Worm (Caenorhabditis elegans): ENCODE results near the gene Y56A3A.6.
A peak's percentile ranks its signal among the peaks of the same experiment; 100 is the strongest.

Y56A3A.6 gene

DNA sequence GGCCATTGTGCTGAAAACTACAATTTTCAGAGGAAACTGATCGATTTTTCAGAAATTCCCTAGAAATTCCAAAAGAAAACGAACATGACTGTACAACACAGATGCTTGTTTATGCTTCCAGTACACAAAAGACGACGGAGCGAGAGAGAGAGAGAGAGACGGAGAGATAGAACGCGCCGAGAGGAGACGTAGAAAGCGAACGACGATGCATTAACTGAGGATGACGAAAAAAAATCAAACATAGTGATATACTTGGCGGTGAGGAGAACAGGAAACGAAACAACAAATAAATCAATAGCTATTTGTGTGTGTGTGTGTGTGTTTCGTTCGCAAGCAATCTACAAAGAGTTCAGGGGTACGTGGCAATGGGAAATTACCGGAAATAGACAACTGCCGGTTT is 43.8 kb downstream of the Y56A3A.6 start (continued):
- no peak for TF ChIP-seq aly-2 (tag; optimal IDR thresholded peaks at IDR 0.05)
- no peak for TF ChIP-seq nhr-84 (tag; optimal IDR thresholded peaks at IDR 0.05)

DNA sequence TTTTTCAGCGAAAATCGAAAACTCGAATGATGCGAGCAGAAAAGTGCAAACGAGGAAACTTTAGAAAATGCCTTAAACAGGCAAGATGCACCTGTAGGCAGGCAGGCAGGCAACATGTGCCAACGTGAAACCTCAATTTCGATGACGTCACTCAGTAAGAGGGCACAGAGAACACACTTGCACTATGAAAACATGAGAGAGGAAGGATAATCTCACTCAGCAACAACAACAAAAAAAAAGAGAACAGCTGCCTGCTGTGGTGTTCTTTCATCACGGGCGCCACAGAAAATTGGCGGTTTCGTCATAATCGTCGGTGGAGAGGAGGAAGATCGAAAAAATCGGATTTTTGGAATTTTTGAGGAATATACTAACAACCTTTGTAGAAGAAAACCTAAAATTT is 44.4 kb downstream of the Y56A3A.6 start:
- peak; percentile 15 for TF ChIP-seq nhr-71 (tag; optimal IDR thresholded peaks at IDR 0.05)
- peak; percentile 35 for TF ChIP-seq rnt-1 (tag; optimal IDR thresholded peaks at IDR 0.05)
- TF ChIP-seq mdl-1 (tag; optimal IDR thresholded peaks at IDR 0.05) = peak in 1 of 2 experiments; percentile 16
- TF ChIP-seq ceh-88 (GFP tag; IDR thresholded peaks at IDR 0.05) = no peak
- peak; percentile 27 for TF ChIP-seq lin-14 (GFP tag; optimal IDR thresholded peaks at IDR 0.05)
- no peak for TF ChIP-seq ets-5 (GFP tag; IDR thresholded peaks at IDR 0.05)
- TF ChIP-seq nhr-19 (GFP tag; conservative IDR thresholded peaks at IDR 0.05) = peak; percentile 38; the same call in 1 of the 2 replicates

DNA sequence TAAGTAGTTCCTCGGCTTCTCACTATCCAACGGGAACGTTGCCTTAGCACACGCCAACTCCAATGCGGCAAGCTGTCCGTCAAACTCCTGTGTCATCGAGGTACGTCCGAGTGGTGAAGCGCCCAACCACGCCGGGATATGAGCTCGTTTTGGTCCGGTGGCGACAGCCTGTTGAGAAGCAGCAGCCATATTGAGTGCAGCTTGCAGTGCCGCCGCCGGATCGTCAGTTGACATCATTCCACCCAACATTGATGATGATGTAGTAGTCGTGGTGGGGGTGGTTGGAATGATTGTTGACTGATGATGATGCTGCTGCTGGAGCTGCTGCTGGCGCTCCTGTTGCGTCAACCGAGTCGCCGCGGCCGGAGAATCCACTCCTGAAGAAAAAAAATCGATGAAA is 45.2 kb downstream of the Y56A3A.6 start:
- TF ChIP-seq pqm-1 (tag; optimal IDR thresholded peaks at IDR 0.05) (no peak), efl-1 (optimal IDR thresholded peaks at IDR 0.05) (no peak), efl-1 (GFP tag; optimal IDR thresholded peaks at IDR 0.05 in 1 of 2) (peak in 1 of 2 experiments; percentile 31)

DNA sequence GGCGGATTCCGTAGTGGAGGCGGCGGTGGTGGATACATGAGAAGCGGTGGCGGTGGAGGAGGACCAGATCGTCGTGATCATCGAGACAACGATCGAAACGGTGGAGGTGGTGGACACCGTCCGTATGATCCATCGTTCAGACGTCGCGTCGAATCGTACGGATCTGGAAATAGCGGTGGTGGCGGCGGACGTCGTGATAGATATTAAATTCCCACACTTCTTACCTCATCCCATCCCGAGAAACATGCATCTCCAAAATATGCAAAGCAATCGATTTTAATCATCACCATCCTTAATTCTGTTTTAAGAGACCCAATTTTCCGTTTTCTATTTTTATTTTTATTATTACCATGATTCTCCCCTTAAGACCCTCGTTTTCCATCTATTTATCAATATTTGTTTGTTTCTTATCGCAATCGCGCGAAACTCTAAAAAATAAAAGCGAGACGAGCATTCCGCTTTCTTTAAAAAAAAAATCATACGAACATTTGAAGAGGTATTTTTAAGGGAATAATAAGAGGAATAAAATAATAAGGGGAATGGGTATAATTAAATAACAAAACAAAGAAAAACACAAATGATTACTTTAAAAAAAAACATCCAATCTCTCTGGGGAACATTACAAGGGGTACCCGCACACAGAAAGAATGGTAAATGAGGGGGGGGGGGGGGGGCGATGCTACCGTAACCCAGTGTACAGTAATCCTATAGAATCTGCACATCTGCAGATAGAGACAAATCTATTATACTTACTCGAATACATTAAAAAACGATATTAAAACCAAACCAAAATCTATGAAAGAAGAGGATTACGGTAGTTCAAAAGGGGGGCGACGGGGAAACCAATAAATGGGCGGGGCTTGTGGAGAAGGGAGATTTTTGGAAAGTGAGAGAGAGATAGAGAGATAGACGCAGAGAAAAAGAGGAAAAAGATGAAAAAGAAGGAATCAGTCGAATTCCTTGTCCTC is 47.8 kb downstream of the Y56A3A.6 start:
- 0 out of 2 replicates have a peak, but pooled peaks have one; percentile 9 for TF ChIP-seq unc-98 (GFP tag; IDR thresholded peaks at IDR 0.05)
- TF ChIP-seq mab-9 (GFP tag; IDR thresholded peaks at IDR 0.05) = peak; percentile 34; the same call in 1 of the 2 replicates
- no peak for TF ChIP-seq unc-86 (tag; optimal IDR thresholded peaks at IDR 0.05)
- TF ChIP-seq swsn-7 (tag; optimal IDR thresholded peaks at IDR 0.05) = no peak
- TF ChIP-seq lsy-2 (tag; optimal IDR thresholded peaks at IDR 0.05) = peak in 1 of 2 experiments; percentile 6
- TF ChIP-seq efl-1 (optimal IDR thresholded peaks at IDR 0.05) = no peak
- TF ChIP-seq efl-1 (GFP tag; optimal IDR thresholded peaks at IDR 0.05 in 1 of 2) = peak in 1 of 2 experiments; percentile 38

DNA sequence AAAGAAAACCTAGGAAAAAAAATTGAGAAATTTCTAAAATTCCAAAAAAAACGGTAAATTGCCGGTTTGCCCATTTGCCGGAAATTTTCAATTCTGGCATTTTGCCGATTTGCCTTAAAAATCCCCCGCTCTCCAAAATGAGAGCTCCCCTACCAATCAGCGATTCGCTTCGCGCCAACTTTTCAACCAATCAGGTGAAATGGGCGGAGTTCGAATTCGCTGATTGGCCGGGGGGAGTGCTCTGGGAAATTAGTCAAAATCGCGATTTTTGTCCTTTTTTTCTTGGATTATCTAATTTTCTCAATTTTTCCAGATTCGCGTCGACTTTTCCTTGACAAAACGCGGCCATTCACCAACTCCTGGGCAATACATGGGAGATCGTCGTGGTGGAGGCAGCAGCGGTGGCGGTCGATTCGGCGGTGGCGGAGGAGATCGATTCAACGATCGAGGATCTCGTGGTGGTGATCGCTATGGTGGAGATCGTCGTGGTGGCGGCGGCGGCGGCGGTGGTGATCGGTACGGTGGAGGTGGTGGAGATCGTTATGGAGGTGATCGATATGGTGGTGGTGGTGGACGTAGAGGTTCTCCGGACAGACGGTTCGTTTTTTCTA is 48.9 kb downstream of the Y56A3A.6 start:
- TF ChIP-seq efl-1 (optimal IDR thresholded peaks at IDR 0.05) (no peak), efl-1 (GFP tag; optimal IDR thresholded peaks at IDR 0.05 in 1 of 2) (peak in 1 of 2 experiments; percentile 27), nhr-85 (tag) (peak; percentile 14), nhr-47 (tag; optimal IDR thresholded peaks at IDR 0.05) (no peak)

DNA sequence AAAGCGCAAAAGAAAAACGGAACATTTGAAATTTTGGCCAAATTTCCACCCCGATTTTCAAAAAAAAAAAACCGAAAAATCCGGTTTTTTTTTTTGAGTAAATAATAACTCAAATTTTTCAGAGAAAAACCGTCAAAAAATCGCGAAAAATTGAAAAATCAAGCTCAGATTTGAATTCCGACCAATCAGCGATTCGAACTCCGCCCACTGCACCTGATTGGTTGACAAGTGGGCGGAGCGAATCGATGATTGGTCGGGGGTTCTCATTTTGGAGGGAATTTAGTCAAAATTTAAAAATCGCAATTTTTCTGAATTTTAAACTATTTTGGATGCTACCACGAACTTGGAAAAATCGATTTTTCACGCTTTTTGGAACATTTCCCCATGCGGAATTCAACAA is 49.5 kb downstream of the Y56A3A.6 start:
- no peak for TF ChIP-seq nhr-19 (GFP tag; conservative IDR thresholded peaks at IDR 0.05)
- no peak for TF ChIP-seq efl-1 (optimal IDR thresholded peaks at IDR 0.05)
- peak in 1 of 2 experiments; percentile 33 for TF ChIP-seq efl-1 (GFP tag; optimal IDR thresholded peaks at IDR 0.05 in 1 of 2)

DNA sequence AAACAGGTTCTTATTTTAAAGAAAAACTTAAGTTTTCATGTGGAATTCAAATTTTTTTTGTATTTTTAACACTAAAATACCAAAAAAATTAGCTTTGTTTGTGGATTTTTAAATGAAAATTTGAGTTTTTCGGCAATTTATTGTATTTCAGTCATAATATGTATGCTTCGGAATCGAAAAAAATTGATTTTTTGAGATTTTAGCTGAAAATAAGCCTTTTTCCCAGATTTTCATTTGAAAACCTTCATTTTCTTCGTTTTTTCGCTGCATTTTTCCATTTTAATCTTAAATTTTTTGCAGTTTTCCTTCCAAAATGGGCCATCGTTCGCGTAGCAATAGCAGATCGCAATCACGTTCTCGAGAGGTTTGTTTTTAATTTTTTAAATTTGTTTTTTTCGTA is 52.5 kb downstream of the Y56A3A.6 start, which contains the start of gene rsp-8:
Gene rsp-8 (plus strand): TSS at position 301 of the 400 bp plus-strand sequence.
- TF ChIP-seq nhr-85 (tag) (peak; percentile 2), xbp-1 (tag; optimal IDR thresholded peaks at IDR 0.05) (no peak)

ce11 chrIII:11825654-11826053 is 52.9 kb downstream of the Y56A3A.6 start:
- TF ChIP-seq elt-3 (tag; optimal IDR thresholded peaks at IDR 0.05) (peak in 1 of 6 experiments; percentile 24), vab-15 (tag; optimal IDR thresholded peaks at IDR 0.05) (peak; percentile 72), unc-30 (tag; optimal IDR thresholded peaks at IDR 0.05) (no peak), ceh-90 (tag; optimal IDR thresholded peaks at IDR 0.05) (no peak), isw-1 (GFP tag; IDR thresholded peaks at IDR 0.05) (peak; percentile 41; the same call in 1 of the 2 replicates), sox-4 (tag; optimal IDR thresholded peaks at IDR 0.05) (no peak), nhr-76 (tag; optimal IDR thresholded peaks at IDR 0.05) (no peak), lin-13 (GFP tag; optimal IDR thresholded peaks at IDR 0.05) (peak; percentile 40), rnt-1 (tag; optimal IDR thresholded peaks at IDR 0.05) (peak; percentile 52), lin-15B (tag; optimal IDR thresholded peaks at IDR 0.05) (peak; percentile 76), lir-3 (tag; optimal IDR thresholded peaks at IDR 0.05; ENCODE audit: poor library complexity) (no peak), efl-3 (GFP tag; optimal IDR thresholded peaks at IDR 0.05) (no peak), ets-5 (GFP tag; IDR thresholded peaks at IDR 0.05) (no peak), sptf-1 (tag; optimal IDR thresholded peaks at IDR 0.05) (no peak), egl-27 (tag; optimal IDR thresholded peaks at IDR 0.05) (no peak), pqm-1 (tag; optimal IDR thresholded peaks at IDR 0.05) (no peak), nhr-237 (tag; optimal IDR thresholded peaks at IDR 0.05) (no peak), hlh-17 (GFP tag; optimal IDR thresholded peaks at IDR 0.05; ENCODE audit: borderline replicate concordance) (no peak), mab-9 (GFP tag; IDR thresholded peaks at IDR 0.05) (no peak)

All from whole organism, L1 larva.